Worm (Caenorhabditis elegans) whole organism, L4 larva: Measurements from ENCODE around the gene ger-1.

ENCODE experiments used
- T20F7.1 ChIP-seq: fragments of 200-800 bp; sonication (Bioruptor generic); optimal IDR thresholded peaks from 2 replicates; lab custom pipeline; 2018; ENCODE audit warnings: mild to moderate bottlenecking, missing genetic modification characterization, missing compliant biosample characterization
- aly-2 ChIP-seq: sonication (generic microtip); optimal IDR thresholded peaks from 2 replicates; lab custom pipeline; 2018; ENCODE audit warnings: missing biosample characterization, missing genetic modification characterization
- arid-1 ChIP-seq: fragments of 200-800 bp; sonication (Bioruptor generic); conservative IDR thresholded peaks from 2 replicates; pipeline ENCODE4 v1.3.6; 2022; ENCODE audit warnings: missing genetic modification reagents, missing genetic modification characterization, missing compliant biosample characterization
- attf-4 ChIP-seq: sonication (generic microtip); optimal IDR thresholded peaks from 3 replicates; lab custom pipeline; 2017; ENCODE audit warnings: missing biosample characterization, missing genetic modification characterization
- ces-1 ChIP-seq: fragments of 150-350 bp; sonication (generic microtip); optimal IDR thresholded peaks from 4 replicates; lab custom pipeline; 2014; ENCODE audit warnings: missing biosample characterization, missing genetic modification reagents, missing genetic modification characterization
- daf-16 ChIP-seq, 3 experiments: sonication (generic microtip); optimal IDR thresholded peaks; 2 replicates each; lab custom pipeline; 2016 to 2017; ENCODE audit warnings: missing genetic modification characterization in 3 of 3, missing genetic modification reagents in 3 of 3, mild to moderate bottlenecking in 2 of 3, missing compliant biosample characterization in 2 of 3, missing biosample characterization in 1 of 3, moderate library complexity in 1 of 3
- dmd-6 ChIP-seq: fragments of 200-800 bp; sonication (Bioruptor generic); IDR thresholded peaks from 2 replicates; pipeline ENCODE4 v1.3.6; 2022; ENCODE audit warnings: missing genetic modification reagents, missing genetic modification characterization, missing compliant biosample characterization
- dpl-1 ChIP-seq: fragments of 150-350 bp; optimal IDR thresholded peaks from 2 replicates; lab custom pipeline; 2014; ENCODE audit warnings: missing biosample characterization, missing genetic modification reagents, missing genetic modification characterization
- duxl-1 ChIP-seq: sonication (generic microtip); optimal IDR thresholded peaks from 2 replicates; lab custom pipeline; 2016; ENCODE audit warnings: mild to moderate bottlenecking, missing genetic modification characterization, moderate library complexity, missing compliant biosample characterization; ENCODE audit not compliant: poor library complexity
- egl-43 ChIP-seq: fragments of 200-800 bp; sonication (Bioruptor generic); IDR thresholded peaks from 2 replicates; pipeline ENCODE4 v1.3.6; 2022; ENCODE audit warnings: missing genetic modification reagents, missing genetic modification characterization, missing compliant biosample characterization
- hlh-30 ChIP-seq: sonication (generic microtip); optimal IDR thresholded peaks from 2 replicates; lab custom pipeline; 2017; ENCODE audit warnings: antibody characterized with exemption, mild to moderate bottlenecking, missing genetic modification characterization, missing compliant biosample characterization; ENCODE audit not compliant: insufficient read depth
- lin-15B ChIP-seq: fragments of 150-350 bp; sonication (generic microtip); optimal IDR thresholded peaks from 3 replicates; lab custom pipeline; 2014; ENCODE audit warnings: missing biosample characterization, missing genetic modification characterization
- lin-38 ChIP-seq: fragments of 200-800 bp; sonication (Bioruptor generic); IDR thresholded peaks from 2 replicates; pipeline ENCODE4 v1.3.6; 2022; ENCODE audit warnings: missing genetic modification reagents, missing genetic modification characterization, missing compliant biosample characterization
- lsy-2 ChIP-seq, 2 experiments: fragments of 150-350 bp in 1 of 2; sonication (generic microtip) in 1 of 2; optimal IDR thresholded peaks; 2 replicates each; lab custom pipeline; 2014 to 2017; ENCODE audit warnings: missing biosample characterization in 2 of 2, missing genetic modification characterization in 2 of 2
- madf-9 ChIP-seq: fragments of 200-800 bp; sonication (Bioruptor generic); conservative IDR thresholded peaks from 2 replicates; pipeline ENCODE4 v1.3.6; 2022; ENCODE audit warnings: missing genetic modification reagents, missing genetic modification characterization, missing compliant biosample characterization
- mep-1 ChIP-seq: fragments of 150-350 bp; sonication (generic microtip); optimal IDR thresholded peaks from 3 replicates; lab custom pipeline; 2014; ENCODE audit warnings: missing biosample characterization, missing genetic modification characterization
- mes-2 ChIP-seq: sonication (generic microtip); optimal IDR thresholded peaks from 2 replicates; lab custom pipeline; 2016; ENCODE audit warnings: missing genotype, mild to moderate bottlenecking, missing genetic modification characterization, missing compliant biosample characterization; ENCODE audit not compliant: poor library complexity, severe bottlenecking
- nhr-28 ChIP-seq: fragments of 150-350 bp; optimal IDR thresholded peaks from 2 replicates; lab custom pipeline; 2014; ENCODE audit warnings: missing biosample characterization, missing genetic modification characterization
- nhr-48 ChIP-seq: sonication (generic microtip); optimal IDR thresholded peaks from 2 replicates; lab custom pipeline; 2016; ENCODE audit warnings: mild to moderate bottlenecking, missing genetic modification characterization, missing compliant biosample characterization
- nhr-6 ChIP-seq: fragments of 150-350 bp; optimal IDR thresholded peaks from 2 replicates; lab custom pipeline; 2014; ENCODE audit warnings: missing biosample characterization, missing genetic modification characterization
- nhr-76 ChIP-seq: fragments of 150-350 bp; optimal IDR thresholded peaks from 2 replicates; lab custom pipeline; 2014; ENCODE audit warnings: missing biosample characterization, missing genetic modification characterization
- rbr-2 ChIP-seq: sonication (generic microtip); optimal IDR thresholded peaks from 2 replicates; lab custom pipeline; 2016; ENCODE audit warnings: missing genotype, missing genetic modification characterization, missing compliant biosample characterization
- sdz-12 ChIP-seq: fragments of 200-800 bp; sonication (Bioruptor generic); optimal IDR thresholded peaks from 2 replicates; lab custom pipeline; 2018; ENCODE audit warnings: mild to moderate bottlenecking, missing genetic modification characterization, missing compliant biosample characterization
- set-16 ChIP-seq: fragments of 200-800 bp; sonication (Bioruptor generic); IDR thresholded peaks from 2 replicates; pipeline ENCODE4 v1.3.6; 2022; ENCODE audit warnings: missing genetic modification reagents, missing genetic modification characterization, missing compliant biosample characterization
- snpc-1.2 ChIP-seq: fragments of 200-800 bp; sonication (Bioruptor generic); IDR thresholded peaks from 2 replicates; pipeline ENCODE4 v1.3.6; 2022; ENCODE audit warnings: missing genetic modification reagents, missing genetic modification characterization, missing compliant biosample characterization
- tag-97 ChIP-seq: fragments of 200-800 bp; sonication (Bioruptor generic); IDR thresholded peaks from 2 replicates; pipeline ENCODE4 v1.3.6; 2022; ENCODE audit warnings: missing genetic modification characterization, missing compliant biosample characterization
- unc-62 ChIP-seq, 3 experiments: fragments of 150-350 bp in 1 of 3; sonication (generic microtip); optimal IDR thresholded peaks in 2 of 3; peaks in 1 of 3; 1 replicate in 1 of 3; 2 replicates in 2 of 3; lab custom pipeline; 2014 to 2017; ENCODE audit warnings: missing biosample characterization in 3 of 3, missing genetic modification characterization in 3 of 3, missing genetic modification reagents in 3 of 3, missing genotype in 1 of 3
- zfp-3 ChIP-seq: fragments of 200-800 bp; sonication (Bioruptor generic); conservative IDR thresholded peaks from 2 replicates; pipeline ENCODE4 v1.3.6; 2022; ENCODE audit warnings: missing genetic modification reagents, missing genetic modification characterization, missing compliant biosample characterization

ger-1 gene

DNA sequence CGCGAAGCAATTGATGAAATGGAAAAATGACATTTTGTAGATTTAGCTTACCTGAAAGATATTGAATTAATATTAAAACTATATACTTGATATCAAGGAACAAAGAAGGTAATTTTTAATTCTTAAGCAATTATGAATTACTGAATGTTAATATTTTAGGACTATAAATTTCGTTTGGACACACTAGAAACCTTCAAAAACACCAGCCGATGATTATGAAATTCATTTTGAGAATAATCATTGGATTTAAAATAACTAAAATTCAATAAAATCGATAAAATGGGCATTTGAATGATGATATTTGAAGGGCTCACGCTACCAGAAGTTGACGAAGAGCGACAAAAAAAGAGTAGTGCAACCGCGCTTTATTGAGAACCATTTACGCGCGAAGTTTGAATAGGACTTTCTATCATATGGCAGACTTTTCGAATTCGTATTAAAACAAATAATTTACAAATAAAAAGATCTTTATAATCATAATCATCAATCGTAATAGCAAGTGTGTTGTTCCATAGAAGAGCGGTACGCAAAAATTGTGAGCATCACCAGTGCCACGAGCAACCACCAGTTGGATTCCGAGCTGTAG lies 6.6 kb upstream of the ger-1 start, which contains the start of gene ZK418.5:
ZK418.5 (minus strand) TSS at position 51 of the 586 bp plus-strand sequence.
- TF ChIP-seq ces-1 (GFP tag; lab: Kevin White, UChicago) (no peak), duxl-1 (tag; lab: Kevin White, UChicago) (no peak), dmd-6 (GFP tag; lab: Robert Waterston, UW) (0 out of 2 replicates have a peak, but pooled peaks have one; percentile 9), nhr-6 (tag; lab: Kevin White, UChicago) (peak; percentile 50), nhr-28 (peak; percentile 29), lin-38 (GFP tag; lab: Robert Waterston, UW) (peak; percentile 95), unc-62 (GFP tag; optimal IDR thresholded peaks at IDR 0.05 in 1 of 2; lab: Kevin White, UChicago) (peak in 1 of 2 experiments; percentile 92), unc-62 (tag; optimal IDR thresholded peaks at IDR 0.05; lab: Kevin White, UChicago) (no peak), hlh-30 (tag; lab: Kevin White, UChicago) (peak; percentile 54), mep-1 (tag; lab: Kevin White, UChicago) (peak; percentile 34), dpl-1 (GFP tag; lab: Kevin White, UChicago) (peak; percentile 95), nhr-76 (tag; lab: Kevin White, UChicago) (no peak), rbr-2 (tag; lab: Kevin White, UChicago) (peak; percentile 24), mes-2 (tag; lab: Kevin White, UChicago) (no peak), T20F7.1 (GFP tag; lab: Kevin White, UChicago) (peak; percentile 25), daf-16 (GFP tag; optimal IDR thresholded peaks at IDR 0.05; lab: Kevin White, UChicago) (no peak), daf-16 (tag; optimal IDR thresholded peaks at IDR 0.05; lab: Kevin White, UChicago) (peak; percentile 12), egl-43 (no peak)
- TF ChIP-seq, all 104 proteins: peak for 11

DNA sequence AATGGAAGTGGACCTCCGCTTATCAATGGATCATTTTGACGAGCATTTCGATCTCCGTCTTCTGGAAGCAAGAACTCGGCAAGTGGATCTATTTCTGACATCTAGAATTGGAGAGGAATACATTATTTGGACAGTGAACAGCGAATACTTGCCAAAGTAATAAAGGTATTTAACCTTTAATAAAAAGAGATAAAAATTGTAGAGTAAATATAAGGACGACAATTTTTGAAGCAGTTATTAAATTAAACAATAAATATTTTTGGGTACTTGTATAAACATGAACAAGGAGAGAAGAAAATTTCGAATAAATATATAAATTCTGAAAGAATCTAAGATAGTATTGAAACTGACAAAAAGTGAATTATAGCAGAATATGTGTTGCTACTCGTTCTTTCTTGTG lies 5.2 kb upstream of the ger-1 start, which contains the start of gene lin-37:
lin-37 (minus strand) TSS at position 101 of the 400 bp plus-strand sequence.
- TF ChIP-seq snpc-1.2 (GFP tag; lab: Robert Waterston, UW) (no peak), lin-38 (GFP tag; lab: Robert Waterston, UW) (peak; percentile 44; the same call in 1 of the 2 replicates)

DNA sequence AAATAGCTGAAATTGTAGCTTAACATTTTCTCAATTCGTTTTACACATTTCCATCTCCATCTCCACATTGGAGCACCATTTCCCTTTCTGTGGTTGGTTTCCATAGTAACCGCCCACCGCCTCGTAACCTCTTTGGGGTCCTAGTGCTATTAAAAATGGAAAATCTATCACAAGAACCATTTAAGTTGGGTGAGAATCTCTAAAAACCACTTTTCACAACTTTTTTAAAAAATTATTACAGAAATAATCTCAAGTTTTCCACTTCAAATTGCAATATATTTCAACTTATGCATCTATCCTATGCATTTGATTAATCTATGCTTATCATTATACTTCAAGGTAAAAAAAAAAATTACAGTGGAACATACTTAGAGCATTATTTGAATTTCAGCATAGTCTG lies 2.7 kb upstream of the ger-1 start, which contains the start of gene tmem-17:
tmem-17 (plus strand) TSS at position 301 of the 400 bp plus-strand sequence.
- no peak for TF ChIP-seq arid-1 (GFP tag; lab: Robert Waterston, UW)
- TF ChIP-seq nhr-48 (tag; lab: Kevin White, UChicago) = no peak
- TF ChIP-seq aly-2 (tag; lab: Kevin White, UChicago) = no peak
- TF ChIP-seq zfp-3 (GFP tag; lab: Robert Waterston, UW) = no peak
- TF ChIP-seq set-16 (GFP tag; lab: Robert Waterston, UW) = no peak

DNA sequence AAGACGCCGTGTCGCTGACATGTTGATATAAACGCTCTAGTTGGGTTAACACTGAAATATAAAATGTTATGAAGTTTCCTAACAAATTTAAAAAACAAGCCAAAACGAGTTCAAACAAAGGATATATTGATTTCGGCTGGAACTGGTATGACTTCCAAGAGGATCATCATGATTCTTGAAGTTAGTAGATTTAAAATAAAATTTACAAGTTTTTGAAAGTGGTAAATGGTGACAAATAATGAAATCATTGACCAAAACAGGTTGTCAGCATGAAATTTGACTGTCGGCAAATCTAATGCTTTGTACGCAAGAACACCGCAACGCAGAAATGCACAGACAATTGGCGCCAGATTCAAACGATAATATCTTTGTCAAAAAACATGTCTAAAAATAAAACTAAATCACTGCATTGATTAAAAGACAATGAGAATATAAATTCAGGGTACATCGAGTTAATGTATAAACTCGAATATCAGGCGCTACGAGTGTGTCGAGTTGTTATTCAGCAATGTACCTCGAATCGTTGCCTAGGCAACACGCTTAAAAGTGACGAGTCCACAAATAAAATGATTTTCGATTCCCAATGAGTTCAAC lies 1.3 kb upstream of the ger-1 start, which contains the start of the genes ubc-18 and R01H2.8:
ubc-18 (minus strand) TSS at position 51 of the 594 bp plus-strand sequence.
R01H2.8 (plus strand) TSS at position 544 of the 594 bp plus-strand sequence.
- TF ChIP-seq lin-38 (GFP tag; lab: Robert Waterston, UW) (peak; percentile 53), hlh-30 (tag; lab: Kevin White, UChicago) (peak; percentile 16), mes-2 (tag; lab: Kevin White, UChicago) (peak; percentile 62), attf-4 (tag; lab: Kevin White, UChicago) (no peak), tag-97 (GFP tag; lab: Robert Waterston, UW) (no peak), lsy-2 (tag; optimal IDR thresholded peaks at IDR 0.05; lab: Kevin White, UChicago) (peak in 1 of 2 experiments; percentile 63), dpl-1 (GFP tag; lab: Kevin White, UChicago) (peak; percentile 91), snpc-1.2 (GFP tag; lab: Robert Waterston, UW) (no peak), mep-1 (tag; lab: Kevin White, UChicago) (peak; percentile 5), nhr-48 (tag; lab: Kevin White, UChicago) (no peak), daf-16 (GFP tag; optimal IDR thresholded peaks at IDR 0.05; lab: Kevin White, UChicago) (no peak), daf-16 (tag; optimal IDR thresholded peaks at IDR 0.05; lab: Kevin White, UChicago) (peak; percentile 48), madf-9 (GFP tag; lab: Robert Waterston, UW) (no peak), T20F7.1 (GFP tag; lab: Kevin White, UChicago) (peak; percentile 20), sdz-12 (GFP tag; lab: Kevin White, UChicago) (no peak), nhr-6 (tag; lab: Kevin White, UChicago) (no peak), lin-15B (tag; lab: Kevin White, UChicago) (no peak)
